Fruit fly (Drosophila melanogaster) whole organism, wandering third instar larva: Measurements from ENCODE around the gene neb.

Experiments
- Myc ChIP-seq: fragments of >200 bp; optimal IDR thresholded peaks from 2 replicates; lab custom pipeline; 2017
- OdsH ChIP-seq: fragments of 200-800 bp; sonication (Bioruptor generic); optimal IDR thresholded peaks from 2 replicates; lab custom pipeline; 2016; ENCODE audit warnings: missing biosample characterization, mild to moderate bottlenecking, missing genetic modification characterization
- br ChIP-seq: fragments of 200-800 bp; sonication (Bioruptor generic); optimal IDR thresholded peaks from 2 replicates; lab custom pipeline; 2016; ENCODE audit warnings: missing biosample characterization, missing genetic modification characterization
- ey ChIP-seq: fragments of 200-800 bp; sonication (Bioruptor generic); optimal IDR thresholded peaks from 2 replicates; lab custom pipeline; 2016; ENCODE audit warnings: missing biosample characterization, missing genetic modification characterization
- fru ChIP-seq: fragments of 200-800 bp; sonication (Bioruptor generic); optimal IDR thresholded peaks from 3 replicates; lab custom pipeline; 2016; ENCODE audit warnings: missing biosample characterization, mild to moderate bottlenecking, missing genetic modification characterization

- TF ChIP-seq br (GFP tag; lab: Kevin White, UChicago) (no peak), Myc (lab: Kevin White, UChicago) (no peak), fru (GFP tag; lab: Kevin White, UChicago) (no peak), ey (GFP tag; lab: Kevin White, UChicago) (no peak), OdsH (GFP tag; lab: Kevin White, UChicago) (no peak)
Observed at dm6 chr2L:20067928-20068327, 7.6 kb upstream of the neb start.
